Worm (Caenorhabditis elegans): Measurements from ENCODE around the gene C06C3.3.

C06C3.3 gene

DNA sequence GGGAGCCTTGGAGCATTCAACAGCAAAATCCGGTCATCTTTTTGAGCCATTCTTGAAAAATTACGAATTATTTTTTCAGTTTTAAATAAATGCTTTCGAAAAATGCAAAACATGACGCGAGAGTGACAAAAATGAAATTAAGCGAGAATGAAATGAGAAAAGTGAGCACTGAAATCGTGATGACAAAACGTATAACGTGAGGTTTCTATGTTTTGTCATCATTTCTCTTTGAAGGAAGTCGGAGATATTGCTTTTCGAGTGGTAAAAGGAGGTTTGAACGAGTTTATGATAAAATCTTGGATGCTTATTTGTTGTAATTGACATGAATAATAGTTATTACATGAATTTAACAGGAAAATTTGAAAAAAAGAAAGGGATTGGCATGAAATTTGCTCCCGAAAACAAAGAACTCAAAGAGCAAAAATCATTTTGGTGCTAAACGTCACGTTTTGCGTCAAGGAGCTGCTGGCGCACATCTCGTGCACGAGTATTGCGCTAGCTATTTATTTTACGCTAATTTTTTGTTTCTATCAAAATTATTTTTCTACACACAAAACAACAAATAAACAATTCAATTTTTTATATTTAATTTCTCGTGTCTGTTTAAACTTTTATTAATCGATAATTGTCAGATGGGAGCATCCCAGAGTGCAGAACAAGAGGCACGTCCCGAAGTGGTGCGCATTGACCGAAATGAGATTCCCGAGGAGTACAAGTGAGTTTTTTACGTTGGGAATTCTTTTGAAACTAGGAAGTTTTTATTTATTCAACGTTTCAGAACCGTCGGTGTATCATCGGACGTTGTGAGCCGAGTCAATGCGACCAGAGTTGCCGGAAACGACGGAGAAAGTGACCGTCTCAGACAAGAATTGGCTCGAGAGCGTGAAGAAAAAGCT, 44.3 kb upstream of the C06C3.3 start, which contains the start of the genes gss-1 and chch-3 (continued):
- peak in 1 of 2 experiments; percentile 84 for TF ChIP-seq lsy-2 (tag; optimal IDR thresholded peaks at IDR 0.05)
- no peak for TF ChIP-seq skn-1 (tag; optimal IDR thresholded peaks at IDR 0.05)
- peak; percentile 33; the same call in 1 of the 2 replicates for TF ChIP-seq pha-4 (GFP tag; IDR thresholded peaks at IDR 0.05)
- TF ChIP-seq pha-4 (tag; optimal IDR thresholded peaks at IDR 0.05): peak; percentile 56
- no peak for TF ChIP-seq vab-7 (GFP tag; IDR thresholded peaks at IDR 0.05)
- TF ChIP-seq zag-1 (tag; optimal IDR thresholded peaks at IDR 0.05): no peak
- peak; percentile 55 for TF ChIP-seq hlh-11 (tag; optimal IDR thresholded peaks at IDR 0.05)
- no peak for TF ChIP-seq sdz-12 (GFP tag; optimal IDR thresholded peaks at IDR 0.05)
- no peak for TF ChIP-seq F49E8.2 (tag; optimal IDR thresholded peaks at IDR 0.05; ENCODE audit: borderline replicate concordance)
- TF ChIP-seq pqm-1 (tag; optimal IDR thresholded peaks at IDR 0.05): no peak
- TF ChIP-seq mxl-2 (GFP tag; conservative IDR thresholded peaks at IDR 0.05): no peak
- no peak for TF ChIP-seq F10B5.3 (tag; optimal IDR thresholded peaks at IDR 0.05)
- no peak for TF ChIP-seq ZK546.5 (tag; optimal IDR thresholded peaks at IDR 0.05)
- TF ChIP-seq aly-2 (tag; optimal IDR thresholded peaks at IDR 0.05): no peak
- peak; percentile 24 for TF ChIP-seq F37D6.2 (tag; optimal IDR thresholded peaks at IDR 0.05)
- no peak for TF ChIP-seq lin-38 (GFP tag; IDR thresholded peaks at IDR 0.05)
- TF ChIP-seq hif-1 (tag; optimal IDR thresholded peaks at IDR 0.05): peak in 1 of 2 experiments; percentile 48
- no peak for TF ChIP-seq lin-29 (GFP tag; IDR thresholded peaks at IDR 0.05)
- peak; percentile 18 for TF ChIP-seq fkh-10 (GFP tag; optimal IDR thresholded peaks at IDR 0.05)
- TF ChIP-seq ceh-44 (GFP tag; IDR thresholded peaks at IDR 0.05): no peak
- peak; percentile 64 for TF ChIP-seq nhr-77 (tag; optimal IDR thresholded peaks at IDR 0.05)
- TF ChIP-seq dmd-8 (GFP tag; IDR thresholded peaks at IDR 0.05): no peak
- peak; percentile 44 for TF ChIP-seq rbr-2 (tag; optimal IDR thresholded peaks at IDR 0.05)
- TF ChIP-seq dmd-6 (GFP tag; IDR thresholded peaks at IDR 0.05): peak; percentile 61

DNA sequence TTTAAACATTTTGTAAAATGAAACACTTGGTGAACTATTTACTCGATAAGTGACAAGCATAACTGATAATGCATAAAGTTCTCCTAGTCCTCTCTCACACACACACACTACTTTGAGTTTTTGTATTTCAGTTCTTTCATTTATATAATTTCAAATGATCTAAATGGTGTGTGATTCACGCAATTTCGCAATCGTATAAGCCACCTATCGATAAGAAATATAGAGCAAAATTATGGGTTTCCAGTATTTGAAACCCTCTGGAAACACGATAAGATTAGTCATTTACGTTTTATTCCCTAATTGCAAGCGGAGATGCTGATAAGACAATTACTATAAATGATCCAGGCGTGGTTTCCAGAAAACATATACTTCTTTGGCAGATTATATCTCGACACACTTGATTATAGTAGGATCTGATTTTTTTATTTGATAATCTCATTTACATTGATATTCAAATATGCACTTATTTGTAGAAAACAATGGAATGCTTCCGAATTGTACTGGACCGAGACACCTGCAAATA, 39.9 kb upstream of the C06C3.3 start, which contains the start of gene arrd-3:
arrd-3 (plus strand) TSS at position 473 of the 523 bp plus-strand sequence.
- TF ChIP-seq hlh-11 (tag; optimal IDR thresholded peaks at IDR 0.05): peak; percentile 23
- no peak for TF ChIP-seq unc-39 (tag; optimal IDR thresholded peaks at IDR 0.05)
- no peak for TF ChIP-seq daf-12 (tag; optimal IDR thresholded peaks at IDR 0.05)
- peak; percentile 29; the same call in 1 of the 2 replicates for TF ChIP-seq dmd-6 (GFP tag; IDR thresholded peaks at IDR 0.05)
- TF ChIP-seq dmd-9 (GFP tag; IDR thresholded peaks at IDR 0.05): no peak
- no peak for TF ChIP-seq rbr-2 (tag; optimal IDR thresholded peaks at IDR 0.05)
- TF ChIP-seq zag-1 (tag; optimal IDR thresholded peaks at IDR 0.05): no peak
- TF ChIP-seq nhr-28 (tag; optimal IDR thresholded peaks at IDR 0.05): peak; percentile 27
- no peak for TF ChIP-seq fkh-10 (GFP tag; optimal IDR thresholded peaks at IDR 0.05)
- no peak for TF ChIP-seq mxl-2 (GFP tag; conservative IDR thresholded peaks at IDR 0.05)
- peak; percentile 75 for TF ChIP-seq pqm-1 (tag; optimal IDR thresholded peaks at IDR 0.05)
- TF ChIP-seq ceh-20 (GFP tag; IDR thresholded peaks at IDR 0.05): no peak
- no peak for TF ChIP-seq sdz-12 (GFP tag; optimal IDR thresholded peaks at IDR 0.05)
- TF ChIP-seq tag-97 (GFP tag; IDR thresholded peaks at IDR 0.05): no peak
- TF ChIP-seq lir-3 (tag; optimal IDR thresholded peaks at IDR 0.05): no peak
- TF ChIP-seq daf-19 (GFP tag; conservative IDR thresholded peaks at IDR 0.05): no peak
- TF ChIP-seq nhr-11 (tag; optimal IDR thresholded peaks at IDR 0.05): no peak
- no peak for TF ChIP-seq hlh-30 (tag; optimal IDR thresholded peaks at IDR 0.05; ENCODE audit: insufficient read depth)
- TF ChIP-seq mxl-3 (GFP tag; optimal IDR thresholded peaks at IDR 0.05): no peak
- no peak for TF ChIP-seq nhr-10 (tag; optimal IDR thresholded peaks at IDR 0.05)
- TF ChIP-seq unc-62 (GFP tag; optimal IDR thresholded peaks at IDR 0.05 in 1 of 2): peak in 1 of 2 experiments; percentile 58
- no peak for TF ChIP-seq unc-62 (tag; optimal IDR thresholded peaks at IDR 0.05)
- no peak for TF ChIP-seq mdl-1 (tag; optimal IDR thresholded peaks at IDR 0.05)
- no peak for TF ChIP-seq spr-1 (tag; optimal IDR thresholded peaks at IDR 0.05)
- TF ChIP-seq mes-2 (tag; optimal IDR thresholded peaks at IDR 0.05; ENCODE audit: poor library complexity, severe bottlenecking): no peak
